Worm (Caenorhabditis elegans): ENCODE data around the gene F26F12.5.
A peak's percentile ranks its signal among the peaks of the same experiment; 100 is the strongest.

Gene F26F12.5

DNA sequence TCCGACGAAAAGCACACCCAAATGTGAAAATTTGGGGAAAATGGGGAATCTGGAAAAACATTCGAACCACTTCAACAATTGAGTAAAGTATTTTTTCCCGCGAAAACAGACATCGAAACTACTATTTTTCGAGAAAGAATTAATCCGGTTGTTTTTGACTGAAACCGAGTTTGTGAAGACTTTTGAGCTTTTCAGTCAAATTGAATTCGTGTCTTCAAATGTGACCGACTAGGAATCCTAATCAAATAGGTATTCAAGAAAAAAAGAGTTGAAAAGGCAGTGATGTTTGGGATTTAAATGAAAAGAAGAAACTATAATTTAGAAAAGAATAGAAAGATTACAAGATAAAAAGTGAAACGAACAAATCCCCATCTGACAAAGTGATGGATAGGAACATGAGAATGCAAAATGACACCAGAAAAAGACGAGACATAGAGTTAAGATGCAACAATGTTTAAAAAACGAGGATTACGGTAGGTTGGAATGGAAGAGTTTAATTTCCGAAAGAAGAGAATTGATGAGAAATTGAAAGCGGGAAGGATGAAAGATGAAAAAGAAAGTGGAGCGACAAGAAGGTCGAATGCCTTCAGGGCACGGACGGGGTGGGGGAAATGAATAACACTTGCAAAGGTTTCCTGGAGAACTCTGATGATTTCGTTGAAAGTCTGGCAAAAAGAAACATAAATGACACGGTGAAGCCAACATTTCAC lies 2.4 kb downstream of the F26F12.5 start, which contains the start of gene F26F12.8:
Gene F26F12.8 (minus strand): TSS at position 51 of the 710 bp plus-strand sequence.
- TF ChIP-seq unc-55 (GFP tag; optimal IDR thresholded peaks at IDR 0.05) (peak; percentile 77), sma-3 (GFP tag; optimal IDR thresholded peaks at IDR 0.05) (no peak), sma-9 (GFP tag; optimal IDR thresholded peaks at IDR 0.05) (no peak), sma-9 (tag; optimal IDR thresholded peaks at IDR 0.05) (no peak), sem-4 (tag; optimal IDR thresholded peaks at IDR 0.05) (no peak)

DNA sequence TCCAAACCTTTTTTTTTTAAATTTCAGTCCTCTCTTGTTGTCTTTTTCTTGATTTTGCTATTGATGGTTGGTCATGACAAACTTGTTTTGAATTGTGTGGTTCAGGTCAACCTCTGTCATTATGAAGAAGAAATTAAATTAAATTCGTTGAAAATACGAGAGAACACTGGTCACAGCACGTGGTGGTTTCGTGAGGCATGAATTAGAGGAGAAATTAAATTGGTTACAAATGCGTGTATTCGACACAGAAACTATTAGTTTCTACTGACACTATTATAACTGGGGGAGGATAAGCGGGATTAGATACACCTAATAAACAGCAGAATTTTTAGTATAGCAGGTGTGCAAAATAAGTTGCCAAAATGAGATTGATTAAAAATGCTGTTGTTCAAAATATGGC lies 12.9 kb downstream of the F26F12.5 start:
- TF ChIP-seq lsy-2 (tag; optimal IDR thresholded peaks at IDR 0.05) (no peak), fos-1 (tag; optimal IDR thresholded peaks at IDR 0.05) (no peak), sem-4 (tag; optimal IDR thresholded peaks at IDR 0.05) (no peak), nhr-77 (tag; optimal IDR thresholded peaks at IDR 0.05) (no peak), snpc-4 (tag; optimal IDR thresholded peaks at IDR 0.05) (no peak), nhr-12 (tag; optimal IDR thresholded peaks at IDR 0.05) (no peak), zag-1 (tag; optimal IDR thresholded peaks at IDR 0.05) (no peak), ama-1 (optimal IDR thresholded peaks at IDR 0.05) (no peak), nhr-23 (tag; optimal IDR thresholded peaks at IDR 0.05) (no peak), elt-3 (tag; optimal IDR thresholded peaks at IDR 0.05) (no peak), alr-1 (tag; optimal IDR thresholded peaks at IDR 0.05) (no peak), R02D3.7 (tag; optimal IDR thresholded peaks at IDR 0.05) (no peak), elt-1 (tag; optimal IDR thresholded peaks at IDR 0.05) (no peak), mbf-1 (tag; optimal IDR thresholded peaks at IDR 0.05) (no peak), ztf-1 (GFP tag; conservative IDR thresholded peaks at IDR 0.05) (no peak), blmp-1 (tag; optimal IDR thresholded peaks at IDR 0.05; ENCODE audit: insufficient read depth) (no peak), nhr-6 (tag; optimal IDR thresholded peaks at IDR 0.05) (no peak), unc-55 (GFP tag; optimal IDR thresholded peaks at IDR 0.05) (no peak), egl-27 (tag; optimal IDR thresholded peaks at IDR 0.05) (no peak), ceh-16 (tag; optimal IDR thresholded peaks at IDR 0.05) (no peak)

DNA sequence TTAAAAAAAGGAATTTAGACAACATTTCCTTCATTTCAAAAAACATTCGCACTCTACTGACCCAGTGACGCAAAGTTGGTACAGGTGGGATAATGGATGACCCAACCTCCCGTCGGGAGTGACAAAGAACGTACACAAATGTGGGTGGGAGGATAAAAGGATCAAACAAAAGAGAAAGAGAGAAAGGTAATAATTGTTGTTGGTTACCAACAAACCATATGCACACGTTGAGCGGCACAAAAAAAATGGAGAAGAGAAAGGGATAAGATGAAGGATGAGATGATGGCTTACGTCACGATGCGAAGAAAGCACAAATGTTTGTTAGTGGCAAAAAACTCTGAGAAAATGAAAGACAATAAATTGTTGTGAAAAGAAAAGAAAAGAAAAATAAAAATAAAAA lies 13.4 kb downstream of the F26F12.5 start:
- TF ChIP-seq lin-13 (GFP tag; optimal IDR thresholded peaks at IDR 0.05): no peak
- TF ChIP-seq ceh-16 (tag; optimal IDR thresholded peaks at IDR 0.05): no peak
- no peak for TF ChIP-seq nhr-11 (tag; optimal IDR thresholded peaks at IDR 0.05)
- TF ChIP-seq nhr-77 (tag; optimal IDR thresholded peaks at IDR 0.05): no peak
- no peak for TF ChIP-seq ztf-11 (tag; optimal IDR thresholded peaks at IDR 0.05)
- TF ChIP-seq F13H6.1 (tag; optimal IDR thresholded peaks at IDR 0.05): peak; percentile 16
- no peak for TF ChIP-seq alr-1 (tag; optimal IDR thresholded peaks at IDR 0.05)
- TF ChIP-seq mbf-1 (tag; optimal IDR thresholded peaks at IDR 0.05): no peak
- peak; percentile 73 for TF ChIP-seq nhr-129 (tag; optimal IDR thresholded peaks at IDR 0.05)
- TF ChIP-seq nhr-21 (tag; optimal IDR thresholded peaks at IDR 0.05): no peak
- TF ChIP-seq unc-55 (GFP tag; optimal IDR thresholded peaks at IDR 0.05): no peak
- TF ChIP-seq sma-9 (GFP tag; optimal IDR thresholded peaks at IDR 0.05): peak; percentile 36
- TF ChIP-seq sma-9 (tag; optimal IDR thresholded peaks at IDR 0.05): no peak
- no peak for TF ChIP-seq ZK546.5 (tag; optimal IDR thresholded peaks at IDR 0.05)
- no peak for TF ChIP-seq snpc-4 (tag; optimal IDR thresholded peaks at IDR 0.05)
- TF ChIP-seq nhr-6 (tag; optimal IDR thresholded peaks at IDR 0.05): no peak

DNA sequence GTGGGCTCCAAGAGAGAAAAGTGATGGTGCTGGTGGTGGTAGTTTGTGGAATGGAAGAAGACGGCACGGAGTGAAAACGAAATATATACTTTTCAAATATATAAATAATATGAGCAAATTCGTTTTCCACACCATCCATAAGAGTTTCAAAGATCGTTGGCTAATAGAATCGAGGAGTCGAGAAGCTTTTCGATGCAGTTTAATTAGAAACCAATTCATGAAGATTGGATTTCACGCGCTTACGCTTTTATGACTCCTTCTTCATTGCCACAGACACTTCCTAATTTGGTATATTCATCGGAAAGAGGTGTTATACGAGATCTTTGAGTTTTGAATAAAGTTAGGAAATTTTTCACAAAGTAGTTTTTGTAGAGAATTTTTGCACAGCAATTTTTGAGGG lies 14.3 kb downstream of the F26F12.5 start:
- TF ChIP-seq fos-1 (tag; optimal IDR thresholded peaks at IDR 0.05): no peak
- no peak for TF ChIP-seq C34F6.9 (tag; optimal IDR thresholded peaks at IDR 0.05)
- TF ChIP-seq elt-1 (tag; optimal IDR thresholded peaks at IDR 0.05): no peak
- no peak for TF ChIP-seq peb-1 (tag; optimal IDR thresholded peaks at IDR 0.05)
- TF ChIP-seq unc-55 (GFP tag; optimal IDR thresholded peaks at IDR 0.05): no peak
- TF ChIP-seq egl-27 (tag; optimal IDR thresholded peaks at IDR 0.05): no peak
- no peak for TF ChIP-seq ceh-16 (tag; optimal IDR thresholded peaks at IDR 0.05)
- TF ChIP-seq mab-5 (tag; optimal IDR thresholded peaks at IDR 0.05): no peak
- TF ChIP-seq mdl-1 (tag; optimal IDR thresholded peaks at IDR 0.05): no peak
- TF ChIP-seq nhr-11 (tag; optimal IDR thresholded peaks at IDR 0.05): no peak
- no peak for TF ChIP-seq ceh-82 (tag; optimal IDR thresholded peaks at IDR 0.05)
- no peak for TF ChIP-seq sma-3 (GFP tag; optimal IDR thresholded peaks at IDR 0.05)
- no peak for TF ChIP-seq aly-2 (tag; optimal IDR thresholded peaks at IDR 0.05)
